Worm (Caenorhabditis elegans): Measurements from ENCODE around the gene clec-146.

The clec-146 gene

ce11 chrII:13638576-13638975 lies 45.0 kb upstream of the clec-146 start (continued):
- no peak for TF ChIP-seq mdt-29 (GFP tag; IDR thresholded peaks at IDR 0.05)
- peak; percentile 13 for TF ChIP-seq dpl-1 (GFP tag; optimal IDR thresholded peaks at IDR 0.05)
- TF ChIP-seq mes-2 (tag; optimal IDR thresholded peaks at IDR 0.05; ENCODE audit: poor library complexity, severe bottlenecking) = no peak
- TF ChIP-seq F10B5.3 (tag; optimal IDR thresholded peaks at IDR 0.05) = no peak
- no peak for TF ChIP-seq nhr-10 (tag; optimal IDR thresholded peaks at IDR 0.05)
- peak; percentile 11 for TF ChIP-seq nhr-6 (tag; optimal IDR thresholded peaks at IDR 0.05)
- TF ChIP-seq nhr-11 (tag; optimal IDR thresholded peaks at IDR 0.05) = no peak
- no peak for TF ChIP-seq dmd-9 (GFP tag; IDR thresholded peaks at IDR 0.05)
- TF ChIP-seq zip-2 (tag; optimal IDR thresholded peaks at IDR 0.05) = no peak
- no peak for TF ChIP-seq hmg-1.1 (GFP tag; IDR thresholded peaks at IDR 0.05)
- TF ChIP-seq hlh-11 (tag; optimal IDR thresholded peaks at IDR 0.05) = peak; percentile 87
- TF ChIP-seq lim-7 (GFP tag; IDR thresholded peaks at IDR 0.05) = no peak
- TF ChIP-seq saeg-2 (GFP tag; IDR thresholded peaks at IDR 0.05) = no peak
- no peak for TF ChIP-seq tag-97 (GFP tag; IDR thresholded peaks at IDR 0.05)
- TF ChIP-seq snpc-1.2 (GFP tag; IDR thresholded peaks at IDR 0.05) = no peak
- no peak for TF ChIP-seq Y105C5A.15 (GFP tag; IDR thresholded peaks at IDR 0.05)
- TF ChIP-seq gei-8 (GFP tag; optimal IDR thresholded peaks at IDR 0.05) = no peak
- TF ChIP-seq mxl-2 (GFP tag; conservative IDR thresholded peaks at IDR 0.05) = no peak
- no peak for TF ChIP-seq zfp-2 (tag; optimal IDR thresholded peaks at IDR 0.05)
- no peak for TF ChIP-seq sdz-12 (GFP tag; optimal IDR thresholded peaks at IDR 0.05)
- TF ChIP-seq snpc-4 (tag; optimal IDR thresholded peaks at IDR 0.05) = no peak
- no peak for TF ChIP-seq R02D3.7 (tag; optimal IDR thresholded peaks at IDR 0.05)
- TF ChIP-seq ceh-82 (tag; optimal IDR thresholded peaks at IDR 0.05) = no peak
- 0 out of 2 replicates have a peak, but pooled peaks have one; percentile 19 for TF ChIP-seq php-3 (GFP tag; IDR thresholded peaks at IDR 0.05)
- no peak for TF ChIP-seq lin-38 (GFP tag; IDR thresholded peaks at IDR 0.05)
- no peak for TF ChIP-seq ama-1 (optimal IDR thresholded peaks at IDR 0.05)
- TF ChIP-seq spr-3 (GFP tag; optimal IDR thresholded peaks at IDR 0.05) = no peak
- no peak for TF ChIP-seq ZK337.2 (GFP tag; IDR thresholded peaks at IDR 0.05)
- no peak for TF ChIP-seq nhr-41 (GFP tag; IDR thresholded peaks at IDR 0.05)
- peak; percentile 17 for TF ChIP-seq spr-1 (tag; optimal IDR thresholded peaks at IDR 0.05)
- TF ChIP-seq tra-1 (GFP tag; IDR thresholded peaks at IDR 0.05) = no peak
- no peak for TF ChIP-seq duxl-1 (tag; optimal IDR thresholded peaks at IDR 0.05; ENCODE audit: poor library complexity)
- TF ChIP-seq ceh-32 (tag; optimal IDR thresholded peaks at IDR 0.05; ENCODE audit: poor library complexity) = no peak
- TF ChIP-seq F49E8.2 (tag; optimal IDR thresholded peaks at IDR 0.05; ENCODE audit: borderline replicate concordance) = no peak
- no peak for TF ChIP-seq ceh-44 (GFP tag; IDR thresholded peaks at IDR 0.05)
- no peak for TF ChIP-seq fos-1 (tag; optimal IDR thresholded peaks at IDR 0.05)
- no peak for TF ChIP-seq lin-1 (GFP tag; IDR thresholded peaks at IDR 0.05)
- no peak for TF ChIP-seq egl-43 (GFP tag; IDR thresholded peaks at IDR 0.05)
- peak; percentile 93 to 97 for TF ChIP-seq hif-1 (tag; optimal IDR thresholded peaks at IDR 0.05)
- TF ChIP-seq dve-1 (tag; optimal IDR thresholded peaks at IDR 0.05; ENCODE audit: insufficient read depth) = peak; percentile 82
- peak; percentile 54 for TF ChIP-seq mep-1 (tag; optimal IDR thresholded peaks at IDR 0.05)
- no peak for TF ChIP-seq ceh-62 (tag; optimal IDR thresholded peaks at IDR 0.05)
- TF ChIP-seq jun-1 (tag; optimal IDR thresholded peaks at IDR 0.05) = no peak
- no peak for TF ChIP-seq cey-2 (tag; optimal IDR thresholded peaks at IDR 0.05; ENCODE audit: borderline replicate concordance, insufficient read depth)
- no peak for TF ChIP-seq daf-16 (GFP tag; optimal IDR thresholded peaks at IDR 0.05)
- peak; percentile 91 for TF ChIP-seq daf-16 (tag; optimal IDR thresholded peaks at IDR 0.05)
- peak; percentile 9; the same call in 1 of the 2 replicates for TF ChIP-seq T26A8.4 (GFP tag; IDR thresholded peaks at IDR 0.05)
- no peak for TF ChIP-seq vab-7 (GFP tag; IDR thresholded peaks at IDR 0.05)
- TF ChIP-seq dmd-8 (GFP tag; IDR thresholded peaks at IDR 0.05) = no peak
- peak; percentile 14 for TF ChIP-seq nhr-102 (tag; optimal IDR thresholded peaks at IDR 0.05)
- TF ChIP-seq unc-39 (tag; optimal IDR thresholded peaks at IDR 0.05) = no peak
- TF ChIP-seq nhr-25 (tag; optimal IDR thresholded peaks at IDR 0.05; ENCODE audit: borderline replicate concordance, insufficient read depth) = no peak

Data from whole organism, L4 larva.